Worm (Caenorhabditis elegans): ENCODE data around the gene peli-1.

Gene peli-1

ce11 chrV:5697581-5697980 lies 8.0 kb upstream of the peli-1 start:
- peak; percentile 66 for TF ChIP-seq lin-14 (GFP tag; optimal IDR thresholded peaks at IDR 0.05)
- no peak for TF ChIP-seq nhr-11 (tag; optimal IDR thresholded peaks at IDR 0.05)
- TF ChIP-seq nhr-71 (tag; optimal IDR thresholded peaks at IDR 0.05): peak; percentile 2
- peak; percentile 64 for TF ChIP-seq nhr-85 (tag)
- peak; percentile 21 for TF ChIP-seq snu-23 (GFP tag; optimal IDR thresholded peaks at IDR 0.05)
- no peak for TF ChIP-seq aha-1 (tag; optimal IDR thresholded peaks at IDR 0.05)
- peak; percentile 12 for TF ChIP-seq C16A3.4 (tag; optimal IDR thresholded peaks at IDR 0.05)
- peak in 1 of 2 experiments; percentile 27 for TF ChIP-seq mdl-1 (tag; optimal IDR thresholded peaks at IDR 0.05)
- TF ChIP-seq blmp-1 (tag; optimal IDR thresholded peaks at IDR 0.05): peak; percentile 90
- no peak for TF ChIP-seq nhr-19 (GFP tag; conservative IDR thresholded peaks at IDR 0.05)
- TF ChIP-seq nhr-20 (tag; optimal IDR thresholded peaks at IDR 0.05): peak; percentile 11
- TF ChIP-seq mep-1 (tag; optimal IDR thresholded peaks at IDR 0.05): peak; percentile 4
- TF ChIP-seq elt-3 (tag; optimal IDR thresholded peaks at IDR 0.05): peak in 2 of 6 experiments; percentile 5 to 53

ce11 chrV:5699835-5700441 lies 5.7 kb upstream of the peli-1 start, which contains the start of gene clec-1:
TSS of gene clec-1 (plus strand) at chrV:5700154.
- no peak for TF ChIP-seq fkh-10 (GFP tag; optimal IDR thresholded peaks at IDR 0.05)
- TF ChIP-seq blmp-1 (tag; optimal IDR thresholded peaks at IDR 0.05): peak; percentile 74
- peak; percentile 1 for TF ChIP-seq snu-23 (GFP tag; optimal IDR thresholded peaks at IDR 0.05)
- TF ChIP-seq sup-37 (GFP tag; optimal IDR thresholded peaks at IDR 0.05): no peak
- 0 out of 2 replicates have a peak, but pooled peaks have one; percentile 4 for TF ChIP-seq grh-1 (GFP tag; IDR thresholded peaks at IDR 0.05)
- peak; percentile 62 for TF ChIP-seq nhr-85 (tag)
- TF ChIP-seq lin-14 (GFP tag; optimal IDR thresholded peaks at IDR 0.05): peak; percentile 30
- no peak for TF ChIP-seq F16B12.6 (tag; optimal IDR thresholded peaks at IDR 0.05)
- no peak for TF ChIP-seq nhr-90 (tag; optimal IDR thresholded peaks at IDR 0.05; ENCODE audit: poor library complexity)
- TF ChIP-seq mdl-1 (tag; optimal IDR thresholded peaks at IDR 0.05): peak in 1 of 2 experiments; percentile 14
- peak in 1 of 2 experiments; percentile 11 for TF ChIP-seq lsy-2 (tag; optimal IDR thresholded peaks at IDR 0.05)
- TF ChIP-seq ama-1 (optimal IDR thresholded peaks at IDR 0.05): peak; percentile 75
- TF ChIP-seq elt-3 (tag; optimal IDR thresholded peaks at IDR 0.05): peak in 1 of 6 experiments; percentile 49

- TF ChIP-seq nhr-47 (tag; optimal IDR thresholded peaks at IDR 0.05) (peak; percentile 38), mab-9 (GFP tag; IDR thresholded peaks at IDR 0.05) (no peak), efl-1 (optimal IDR thresholded peaks at IDR 0.05) (no peak), efl-1 (GFP tag; optimal IDR thresholded peaks at IDR 0.05 in 1 of 2) (peak in 1 of 2 experiments; percentile 69), nhr-20 (tag; optimal IDR thresholded peaks at IDR 0.05) (peak; percentile 47), nhr-71 (tag; optimal IDR thresholded peaks at IDR 0.05) (peak; percentile 28), blmp-1 (tag; optimal IDR thresholded peaks at IDR 0.05) (peak; percentile 84), nhr-19 (GFP tag; conservative IDR thresholded peaks at IDR 0.05) (peak; percentile 11), ztf-4 (tag; optimal IDR thresholded peaks at IDR 0.05) (peak; percentile 8), lsy-2 (tag; optimal IDR thresholded peaks at IDR 0.05) (peak; percentile 13 to 36), ama-1 (optimal IDR thresholded peaks at IDR 0.05) (peak; percentile 77), C04F5.9 (tag; optimal IDR thresholded peaks at IDR 0.05) (no peak), snu-23 (GFP tag; optimal IDR thresholded peaks at IDR 0.05) (no peak), ceh-63 (GFP tag; optimal IDR thresholded peaks at IDR 0.05) (no peak), egl-13 (tag; optimal IDR thresholded peaks at IDR 0.05) (no peak), nhr-90 (tag; optimal IDR thresholded peaks at IDR 0.05; ENCODE audit: poor library complexity) (peak; percentile 36), elt-3 (tag; optimal IDR thresholded peaks at IDR 0.05) (peak in 3 of 6 experiments; percentile 39 to 84 (median 62)), lin-14 (GFP tag; optimal IDR thresholded peaks at IDR 0.05) (peak; percentile 61)
Measured at ce11 chrV:5701106-5701505, 4.5 kb upstream of the peli-1 start.

ce11 chrV:5704467-5704866 lies 1.1 kb upstream of the peli-1 start:
- TF ChIP-seq aha-1 (tag; optimal IDR thresholded peaks at IDR 0.05) (no peak), irx-1 (tag; optimal IDR thresholded peaks at IDR 0.05) (no peak), ceh-63 (GFP tag; optimal IDR thresholded peaks at IDR 0.05) (no peak), efl-3 (GFP tag; optimal IDR thresholded peaks at IDR 0.05) (no peak), mep-1 (tag; optimal IDR thresholded peaks at IDR 0.05) (no peak), efl-1 (optimal IDR thresholded peaks at IDR 0.05) (no peak), efl-1 (GFP tag; optimal IDR thresholded peaks at IDR 0.05 in 1 of 2) (no peak), lin-39 (tag; optimal IDR thresholded peaks at IDR 0.05) (no peak), ama-1 (optimal IDR thresholded peaks at IDR 0.05) (no peak), dpl-1 (GFP tag; optimal IDR thresholded peaks at IDR 0.05) (no peak), dsc-1 (tag; optimal IDR thresholded peaks at IDR 0.05) (peak; percentile 91), egl-13 (tag; optimal IDR thresholded peaks at IDR 0.05) (peak; percentile 24), lin-13 (GFP tag; optimal IDR thresholded peaks at IDR 0.05) (no peak), mab-9 (GFP tag; IDR thresholded peaks at IDR 0.05) (no peak), nhr-76 (tag; optimal IDR thresholded peaks at IDR 0.05) (no peak), sox-4 (tag; optimal IDR thresholded peaks at IDR 0.05) (peak; percentile 43), tbx-2 (tag; optimal IDR thresholded peaks at IDR 0.05) (no peak), nhr-19 (GFP tag; conservative IDR thresholded peaks at IDR 0.05) (0 out of 2 replicates have a peak, but pooled peaks have one; percentile 12), jun-1 (tag; optimal IDR thresholded peaks at IDR 0.05) (no peak), fkh-4 (tag; optimal IDR thresholded peaks at IDR 0.05; ENCODE audit: borderline replicate concordance) (no peak), fos-1 (tag; optimal IDR thresholded peaks at IDR 0.05) (peak; percentile 11), zag-1 (tag; optimal IDR thresholded peaks at IDR 0.05) (no peak), rnt-1 (tag; optimal IDR thresholded peaks at IDR 0.05) (no peak), fkh-8 (tag; optimal IDR thresholded peaks at IDR 0.05) (peak; percentile 85), mef-2 (tag; optimal IDR thresholded peaks at IDR 0.05) (no peak)
